Worm (Caenorhabditis elegans) whole organism, L2 larva: ENCODE results near the gene C25F9.2.

Source experiments
- F13H6.1 ChIP-seq: sonication (generic microtip); optimal IDR thresholded peaks from 2 replicates; lab custom pipeline; 2016; ENCODE audit warnings: missing genetic modification characterization, missing compliant biosample characterization
- alr-1 ChIP-seq: fragments of 150-350 bp; optimal IDR thresholded peaks from 2 replicates; lab custom pipeline; 2014; ENCODE audit warnings: missing biosample characterization, missing genetic modification characterization
- ama-1 ChIP-seq: fragments of 150-350 bp; optimal IDR thresholded peaks from 2 replicates; lab custom pipeline; 2018; ENCODE audit warnings: inconsistent platforms
- blmp-1 ChIP-seq: sonication (generic microtip); optimal IDR thresholded peaks from 2 replicates; lab custom pipeline; 2017; ENCODE audit warnings: missing genetic modification characterization, mild to moderate bottlenecking, missing compliant biosample characterization, antibody characterized with exemption, moderate library complexity; ENCODE audit not compliant: insufficient read depth
- elt-3 ChIP-seq: sonication (generic microtip); optimal IDR thresholded peaks from 2 replicates; lab custom pipeline; 2017; ENCODE audit warnings: missing biosample characterization, missing genetic modification characterization
- fos-1 ChIP-seq: fragments of 150-350 bp; optimal IDR thresholded peaks from 2 replicates; lab custom pipeline; 2014; ENCODE audit warnings: missing biosample characterization, missing genetic modification characterization
- nhr-12 ChIP-seq: fragments of 150-350 bp; optimal IDR thresholded peaks from 2 replicates; lab custom pipeline; 2014; ENCODE audit warnings: missing biosample characterization, missing genetic modification characterization
- nhr-21 ChIP-seq: fragments of 150-350 bp; optimal IDR thresholded peaks from 2 replicates; lab custom pipeline; 2014; ENCODE audit warnings: missing biosample characterization, missing genetic modification characterization
- nhr-237 ChIP-seq: fragments of 150-350 bp; optimal IDR thresholded peaks from 2 replicates; lab custom pipeline; 2014; ENCODE audit warnings: missing biosample characterization, missing genetic modification characterization
- sma-3 ChIP-seq: sonication (generic microtip); optimal IDR thresholded peaks from 2 replicates; lab custom pipeline; 2016; ENCODE audit warnings: missing genetic modification reagents, missing genetic modification characterization, missing compliant biosample characterization
- snpc-4 ChIP-seq: fragments of 150-350 bp; optimal IDR thresholded peaks from 2 replicates; lab custom pipeline; 2014; ENCODE audit warnings: missing biosample characterization, missing genetic modification characterization
- unc-39 ChIP-seq: fragments of 150-350 bp; optimal IDR thresholded peaks from 2 replicates; lab custom pipeline; 2014; ENCODE audit warnings: missing biosample characterization, missing genetic modification characterization
- unc-55 ChIP-seq: fragments of 150-350 bp; sonication (generic microtip); optimal IDR thresholded peaks from 3 replicates; lab custom pipeline; 2014; ENCODE audit warnings: missing biosample characterization, missing genetic modification reagents, missing genetic modification characterization

DNA sequence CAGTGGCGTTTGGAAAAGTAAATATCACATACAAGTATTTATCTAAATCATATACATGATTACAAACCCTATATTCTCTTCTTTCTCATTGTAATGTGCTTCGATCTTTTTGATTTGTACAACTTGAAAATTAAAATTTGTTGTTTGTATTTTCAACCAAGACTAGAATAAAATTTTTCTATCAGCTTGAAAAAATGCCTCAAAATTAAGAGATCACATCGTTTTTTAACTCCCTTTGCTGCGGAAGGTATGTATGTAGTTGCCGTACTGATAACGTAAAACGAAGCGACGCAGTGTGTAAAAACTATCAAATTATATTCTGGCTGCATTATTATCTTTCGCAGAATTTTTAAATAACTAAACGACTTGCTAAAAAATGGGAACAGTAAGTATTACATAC, 3.4 kb upstream of the C25F9.2 start, which contains the start of gene C25F9.15:
- TF ChIP-seq snpc-4 (tag; lab: Kevin White, UChicago) (no peak), elt-3 (tag; lab: Kevin White, UChicago) (no peak), nhr-237 (tag; lab: Kevin White, UChicago) (no peak), ama-1 (lab: Kevin White, UChicago) (no peak), nhr-21 (tag; lab: Kevin White, UChicago) (no peak), blmp-1 (tag; lab: Kevin White, UChicago) (no peak), unc-55 (no peak), fos-1 (tag; lab: Kevin White, UChicago) (peak; percentile 40), nhr-12 (tag; lab: Kevin White, UChicago) (no peak), F13H6.1 (tag; lab: Kevin White, UChicago) (no peak), alr-1 (tag; lab: Kevin White, UChicago) (no peak), unc-39 (tag; lab: Kevin White, UChicago) (no peak), sma-3 (GFP tag; lab: Kevin White, UChicago) (no peak)
